Worm (Caenorhabditis elegans) whole organism, L4 larva: ENCODE results near the gene ZK1098.3.
A peak's percentile ranks its signal among the peaks of the same experiment; 100 is the strongest.

Experiments used
- F37D6.2 ChIP-seq: sonication (generic microtip); optimal IDR thresholded peaks from 2 replicates; lab custom pipeline; 2016; ENCODE audit warnings: mild to moderate bottlenecking, missing genetic modification characterization, missing compliant biosample characterization
- R02D3.7 ChIP-seq: fragments of 150-350 bp; sonication (generic microtip); optimal IDR thresholded peaks from 3 replicates; lab custom pipeline; 2014; ENCODE audit warnings: missing biosample characterization, missing genetic modification characterization
- Y5F2A.4 ChIP-seq: fragments of 200-800 bp; sonication (Bioruptor generic); optimal IDR thresholded peaks from 2 replicates; lab custom pipeline; 2018; ENCODE audit warnings: mild to moderate bottlenecking, missing genetic modification characterization, missing compliant biosample characterization
- aha-1 ChIP-seq: fragments of 150-350 bp; peaks from one replicate; lab custom pipeline; 2014; ENCODE audit warnings: missing biosample characterization, missing genetic modification characterization
- ama-1 ChIP-seq: fragments of 150-350 bp; optimal IDR thresholded peaks from 2 replicates; lab custom pipeline; 2014; ENCODE audit warnings: inconsistent platforms, mixed read lengths
- ceh-44 ChIP-seq: fragments of 200-800 bp; sonication (Bioruptor generic); IDR thresholded peaks from 2 replicates; pipeline ENCODE4 v1.3.6; 2022; ENCODE audit warnings: missing genetic modification reagents, missing genetic modification characterization, missing compliant biosample characterization
- ceh-82 ChIP-seq: sonication (generic microtip); optimal IDR thresholded peaks from 2 replicates; lab custom pipeline; 2017; ENCODE audit warnings: missing biosample characterization, missing genetic modification characterization
- ces-1 ChIP-seq: fragments of 150-350 bp; sonication (generic microtip); optimal IDR thresholded peaks from 4 replicates; lab custom pipeline; 2014; ENCODE audit warnings: missing biosample characterization, missing genetic modification reagents, missing genetic modification characterization
- cey-2 ChIP-seq: sonication (generic microtip); optimal IDR thresholded peaks from 3 replicates; lab custom pipeline; 2017; ENCODE audit warnings: missing genetic modification characterization, mild to moderate bottlenecking, missing compliant biosample characterization, antibody characterized with exemption, borderline replicate concordance; ENCODE audit not compliant: insufficient read depth
- daf-16 ChIP-seq, 3 experiments: sonication (generic microtip); optimal IDR thresholded peaks; 2 replicates each; lab custom pipeline; 2016 to 2017; ENCODE audit warnings: missing genetic modification characterization in 3 of 3, missing genetic modification reagents in 3 of 3, mild to moderate bottlenecking in 2 of 3, missing compliant biosample characterization in 2 of 3, missing biosample characterization in 1 of 3, moderate library complexity in 1 of 3
- dpl-1 ChIP-seq: fragments of 150-350 bp; optimal IDR thresholded peaks from 2 replicates; lab custom pipeline; 2014; ENCODE audit warnings: missing biosample characterization, missing genetic modification reagents, missing genetic modification characterization
- duxl-1 ChIP-seq: sonication (generic microtip); optimal IDR thresholded peaks from 2 replicates; lab custom pipeline; 2016; ENCODE audit warnings: mild to moderate bottlenecking, missing genetic modification characterization, moderate library complexity, missing compliant biosample characterization; ENCODE audit not compliant: poor library complexity
- dve-1 ChIP-seq: sonication (generic microtip); optimal IDR thresholded peaks from 2 replicates; lab custom pipeline; 2017; ENCODE audit warnings: antibody characterized with exemption, mild to moderate bottlenecking, missing genetic modification characterization, missing compliant biosample characterization; ENCODE audit not compliant: insufficient read depth
- fkh-10 ChIP-seq: fragments of 150-350 bp; optimal IDR thresholded peaks from 2 replicates; lab custom pipeline; 2014; ENCODE audit warnings: missing biosample characterization, missing genetic modification reagents, missing genetic modification characterization
- fos-1 ChIP-seq: fragments of 150-350 bp; optimal IDR thresholded peaks from 2 replicates; lab custom pipeline; 2014; ENCODE audit warnings: missing biosample characterization, missing genetic modification characterization
- hlh-30 ChIP-seq: sonication (generic microtip); optimal IDR thresholded peaks from 2 replicates; lab custom pipeline; 2017; ENCODE audit warnings: antibody characterized with exemption, mild to moderate bottlenecking, missing genetic modification characterization, missing compliant biosample characterization; ENCODE audit not compliant: insufficient read depth
- hmg-1.1 ChIP-seq: fragments of 200-800 bp; sonication (Bioruptor generic); IDR thresholded peaks from 2 replicates; pipeline ENCODE4 v1.3.6; 2022; ENCODE audit warnings: missing genetic modification reagents, missing genetic modification characterization, missing compliant biosample characterization
- lin-29 ChIP-seq: fragments of 200-800 bp; sonication (Bioruptor generic); IDR thresholded peaks from 2 replicates; pipeline ENCODE4 v1.3.6; 2022; ENCODE audit warnings: missing genetic modification reagents, missing genetic modification characterization, missing compliant biosample characterization
- lin-38 ChIP-seq: fragments of 200-800 bp; sonication (Bioruptor generic); IDR thresholded peaks from 2 replicates; pipeline ENCODE4 v1.3.6; 2022; ENCODE audit warnings: missing genetic modification reagents, missing genetic modification characterization, missing compliant biosample characterization
- lin-39 ChIP-seq: fragments of 150-350 bp; optimal IDR thresholded peaks from 2 replicates; lab custom pipeline; 2014; ENCODE audit warnings: missing biosample characterization, missing genetic modification reagents, missing genetic modification characterization
- lir-3 ChIP-seq: sonication (generic microtip); optimal IDR thresholded peaks from 2 replicates; lab custom pipeline; 2016; ENCODE audit warnings: mild to moderate bottlenecking, missing genetic modification characterization, missing compliant biosample characterization
- mdl-1 ChIP-seq, 2 experiments: fragments of 150-350 bp in 1 of 2; sonication (generic microtip) in 1 of 2; optimal IDR thresholded peaks; 2 replicates each; lab custom pipeline; 2014 to 2017; ENCODE audit warnings: missing biosample characterization in 2 of 2, missing genetic modification characterization in 2 of 2
- mxl-2 ChIP-seq: fragments of 200-800 bp; sonication (Bioruptor generic); conservative IDR thresholded peaks from 2 replicates; pipeline ENCODE4 v1.3.6; 2022; ENCODE audit warnings: missing genetic modification reagents, missing genetic modification characterization, missing compliant biosample characterization
- nhr-10 ChIP-seq: fragments of 150-350 bp; optimal IDR thresholded peaks from 2 replicates; lab custom pipeline; 2014; ENCODE audit warnings: missing biosample characterization, missing genetic modification characterization
- nhr-11 ChIP-seq: fragments of 150-350 bp; optimal IDR thresholded peaks from 2 replicates; lab custom pipeline; 2014; ENCODE audit warnings: missing biosample characterization, missing genetic modification characterization
- nhr-237 ChIP-seq: sonication (generic microtip); optimal IDR thresholded peaks from 2 replicates; lab custom pipeline; 2017; ENCODE audit warnings: missing biosample characterization, missing genetic modification characterization
- nhr-25 ChIP-seq: sonication (generic microtip); optimal IDR thresholded peaks from 2 replicates; lab custom pipeline; 2017; ENCODE audit warnings: missing genetic modification characterization, mild to moderate bottlenecking, missing compliant biosample characterization, antibody characterized with exemption, moderate library complexity, borderline replicate concordance; ENCODE audit not compliant: insufficient read depth
- nhr-28 ChIP-seq: fragments of 150-350 bp; optimal IDR thresholded peaks from 2 replicates; lab custom pipeline; 2014; ENCODE audit warnings: missing biosample characterization, missing genetic modification characterization
- nhr-42 ChIP-seq: fragments of 200-800 bp; sonication (Bioruptor generic); IDR thresholded peaks from 2 replicates; pipeline ENCODE4 v1.3.6; 2022; ENCODE audit warnings: missing genetic modification characterization, missing compliant biosample characterization
- nhr-48 ChIP-seq: sonication (generic microtip); optimal IDR thresholded peaks from 2 replicates; lab custom pipeline; 2016; ENCODE audit warnings: mild to moderate bottlenecking, missing genetic modification characterization, missing compliant biosample characterization
- nhr-76 ChIP-seq: fragments of 150-350 bp; optimal IDR thresholded peaks from 2 replicates; lab custom pipeline; 2014; ENCODE audit warnings: missing biosample characterization, missing genetic modification characterization
- nhr-77 ChIP-seq: fragments of 150-350 bp; optimal IDR thresholded peaks from 2 replicates; lab custom pipeline; 2014; ENCODE audit warnings: missing biosample characterization, missing genetic modification characterization
- pha-4 ChIP-seq, 2 experiments: fragments of 150-350 bp in 1 of 2; fragments of 200-800 bp in 1 of 2; sonication (Bioruptor generic) in 1 of 2; IDR thresholded peaks in 1 of 2; optimal IDR thresholded peaks in 1 of 2; 2 replicates each; pipeline versions ENCODE4 v1.3.6 to Lab custom; 2014 to 2022; ENCODE audit warnings: missing genetic modification characterization in 2 of 2, missing genetic modification reagents in 2 of 2, missing biosample characterization in 1 of 2, missing compliant biosample characterization in 1 of 2
- pqm-1 ChIP-seq: sonication (generic microtip); optimal IDR thresholded peaks from 2 replicates; lab custom pipeline; 2017; ENCODE audit warnings: missing biosample characterization, missing genetic modification characterization
- rbr-2 ChIP-seq: sonication (generic microtip); optimal IDR thresholded peaks from 2 replicates; lab custom pipeline; 2016; ENCODE audit warnings: missing genotype, missing genetic modification characterization, missing compliant biosample characterization
- set-16 ChIP-seq: fragments of 200-800 bp; sonication (Bioruptor generic); IDR thresholded peaks from 2 replicates; pipeline ENCODE4 v1.3.6; 2022; ENCODE audit warnings: missing genetic modification reagents, missing genetic modification characterization, missing compliant biosample characterization
- snpc-4 ChIP-seq: fragments of 150-350 bp; optimal IDR thresholded peaks from 2 replicates; lab custom pipeline; 2014; ENCODE audit warnings: missing biosample characterization, missing genetic modification characterization
- spr-1 ChIP-seq: sonication (generic microtip); optimal IDR thresholded peaks from 2 replicates; lab custom pipeline; 2016; ENCODE audit warnings: mild to moderate bottlenecking, missing genetic modification characterization, missing compliant biosample characterization
- tag-97 ChIP-seq: fragments of 200-800 bp; sonication (Bioruptor generic); IDR thresholded peaks from 2 replicates; pipeline ENCODE4 v1.3.6; 2022; ENCODE audit warnings: missing genetic modification characterization, missing compliant biosample characterization
- zag-1 ChIP-seq: fragments of 150-350 bp; optimal IDR thresholded peaks from 2 replicates; lab custom pipeline; 2014; ENCODE audit warnings: missing biosample characterization, missing genetic modification characterization
- zfp-3 ChIP-seq: fragments of 200-800 bp; sonication (Bioruptor generic); conservative IDR thresholded peaks from 2 replicates; pipeline ENCODE4 v1.3.6; 2022; ENCODE audit warnings: missing genetic modification reagents, missing genetic modification characterization, missing compliant biosample characterization
- ztf-11 ChIP-seq: fragments of 150-350 bp; optimal IDR thresholded peaks from 2 replicates; lab custom pipeline; 2014; ENCODE audit warnings: missing biosample characterization, missing genetic modification characterization
- ztf-7 ChIP-seq: fragments of 150-350 bp; optimal IDR thresholded peaks from 2 replicates; lab custom pipeline; 2014; ENCODE audit warnings: missing biosample characterization, missing genetic modification characterization

The ZK1098.3 gene

ce11 chrIII:9516148-9516547 lies 22.4 kb downstream of the ZK1098.3 start, which contains the start of gene F55H2.7:
TSS of gene F55H2.7 (minus strand) at chrIII:9516248.
- TF ChIP-seq fos-1 (no peak), mxl-2 (GFP tag; lab: Robert Waterston, UW) (no peak), zfp-3 (GFP tag; lab: Robert Waterston, UW) (no peak), daf-16 (GFP tag; optimal IDR thresholded peaks at IDR 0.05; lab: Kevin White, UChicago) (no peak), daf-16 (tag; optimal IDR thresholded peaks at IDR 0.05; lab: Kevin White, UChicago) (peak; percentile 5), set-16 (GFP tag; lab: Robert Waterston, UW) (no peak), cey-2 (tag; lab: Kevin White, UChicago) (no peak)

- no peak for TF ChIP-seq zag-1 (tag; lab: Kevin White, UChicago)
- no peak for TF ChIP-seq ztf-11
- no peak for TF ChIP-seq nhr-10 (tag; lab: Kevin White, UChicago)
- no peak for TF ChIP-seq nhr-28 (tag; lab: Kevin White, UChicago)
- TF ChIP-seq ztf-7 (tag; lab: Kevin White, UChicago) = no peak
- no peak for TF ChIP-seq snpc-4
- no peak for TF ChIP-seq nhr-42 (GFP tag; lab: Robert Waterston, UW)
- TF ChIP-seq nhr-48 (tag; lab: Kevin White, UChicago) = no peak
- TF ChIP-seq nhr-77 (tag; lab: Kevin White, UChicago) = no peak
- TF ChIP-seq duxl-1 (tag; lab: Kevin White, UChicago) = no peak
Measured at ce11 chrIII:9513569-9513968, 24.9 kb downstream of the ZK1098.3 start, which contains the start of gene F55H2.8. TSS of gene F55H2.8 (plus strand) at chrIII:9513869.

ce11 chrIII:9513006-9513405 lies 25.5 kb downstream of the ZK1098.3 start:
- TF ChIP-seq hmg-1.1 = 0 out of 2 replicates have a peak, but pooled peaks have one; percentile 19
- TF ChIP-seq daf-16 (GFP tag; optimal IDR thresholded peaks at IDR 0.05; lab: Kevin White, UChicago) = no peak
- TF ChIP-seq daf-16 (tag; optimal IDR thresholded peaks at IDR 0.05; lab: Kevin White, UChicago) = no peak
- no peak for TF ChIP-seq hlh-30
- TF ChIP-seq ceh-44 (GFP tag; lab: Robert Waterston, UW) = no peak
- TF ChIP-seq ama-1 = no peak
- TF ChIP-seq nhr-237 (tag; lab: Kevin White, UChicago) = no peak
- TF ChIP-seq lir-3 = no peak

ce11 chrIII:9511660-9512059 lies 26.8 kb downstream of the ZK1098.3 start:
- no peak for TF ChIP-seq ceh-82 (tag; lab: Kevin White, UChicago)
- no peak for TF ChIP-seq Y5F2A.4 (GFP tag; lab: Kevin White, UChicago)
- TF ChIP-seq nhr-76 (tag; lab: Kevin White, UChicago) = no peak
- TF ChIP-seq tag-97 (GFP tag; lab: Robert Waterston, UW) = no peak
- no peak for TF ChIP-seq nhr-48 (tag; lab: Kevin White, UChicago)
- peak; percentile 95 for TF ChIP-seq aha-1 (tag; lab: Kevin White, UChicago)
- TF ChIP-seq rbr-2 (tag; lab: Kevin White, UChicago) = no peak
- TF ChIP-seq R02D3.7 = no peak

- no peak for TF ChIP-seq dpl-1
- TF ChIP-seq set-16 (GFP tag; lab: Robert Waterston, UW) = no peak
- no peak for TF ChIP-seq lin-38 (GFP tag; lab: Robert Waterston, UW)
- TF ChIP-seq fkh-10 (GFP tag; lab: Kevin White, UChicago) = no peak
- peak in 1 of 2 experiments; percentile 20 for TF ChIP-seq mdl-1 (tag; optimal IDR thresholded peaks at IDR 0.05; lab: Kevin White, UChicago)
- TF ChIP-seq spr-1 (tag; lab: Kevin White, UChicago) = no peak
- TF ChIP-seq nhr-11 (tag; lab: Kevin White, UChicago) = no peak
- TF ChIP-seq ces-1 (GFP tag; lab: Kevin White, UChicago) = no peak
- TF ChIP-seq lin-39 = no peak
- TF ChIP-seq pha-4 (GFP tag; IDR thresholded peaks at IDR 0.05; lab: Robert Waterston, UW) = no peak
- no peak for TF ChIP-seq pha-4 (tag; optimal IDR thresholded peaks at IDR 0.05; lab: Kevin White, UChicago)
- no peak for TF ChIP-seq F37D6.2
- no peak for TF ChIP-seq pqm-1 (tag; lab: Kevin White, UChicago)
- no peak for TF ChIP-seq duxl-1 (tag; lab: Kevin White, UChicago)
- TF ChIP-seq nhr-25 = no peak
- TF ChIP-seq aha-1 (tag; lab: Kevin White, UChicago) = peak; percentile 11
- no peak for TF ChIP-seq mxl-2 (GFP tag; lab: Robert Waterston, UW)
- no peak for TF ChIP-seq nhr-77 (tag; lab: Kevin White, UChicago)
- no peak for TF ChIP-seq tag-97 (GFP tag; lab: Robert Waterston, UW)
- TF ChIP-seq nhr-76 (tag; lab: Kevin White, UChicago) = no peak
- no peak for TF ChIP-seq ceh-44 (GFP tag; lab: Robert Waterston, UW)
- TF ChIP-seq lin-29 (GFP tag; lab: Robert Waterston, UW) = no peak
- no peak for TF ChIP-seq dve-1 (tag; lab: Kevin White, UChicago)
Measured at ce11 chrIII:9511055-9511520, 27.4 kb downstream of the ZK1098.3 start, which contains the start of gene F55H2.5. TSS of gene F55H2.5 (plus strand) at chrIII:9511470.
